Worm (Caenorhabditis elegans) whole organism, L1 larva: ENCODE measurements around the gene T03F7.5.

Source experiments
- C04F5.9 ChIP-seq: sonication (generic microtip); optimal IDR thresholded peaks from 2 replicates; lab custom pipeline; 2016; ENCODE audit warnings: missing genetic modification characterization, missing compliant biosample characterization
- C16A3.4 ChIP-seq: fragments of 150-350 bp; optimal IDR thresholded peaks from 2 replicates; lab custom pipeline; 2014; ENCODE audit warnings: missing biosample characterization, missing genetic modification characterization
- C34B4.2 ChIP-seq: sonication (generic microtip); optimal IDR thresholded peaks from 2 replicates; lab custom pipeline; 2017; ENCODE audit warnings: mild to moderate bottlenecking, missing genetic modification characterization, missing compliant biosample characterization
- Y116A8C.19 ChIP-seq: sonication (generic microtip); optimal IDR thresholded peaks from 2 replicates; lab custom pipeline; 2016; ENCODE audit warnings: missing compliant biosample characterization, missing genetic modification characterization, borderline replicate concordance
- aly-2 ChIP-seq: fragments of 150-350 bp; optimal IDR thresholded peaks from 2 replicates; lab custom pipeline; 2014; ENCODE audit warnings: missing biosample characterization, missing genetic modification characterization
- ceh-63 ChIP-seq: fragments of 200-800 bp; sonication (Bioruptor generic); optimal IDR thresholded peaks from 2 replicates; lab custom pipeline; 2018; ENCODE audit warnings: mild to moderate bottlenecking, missing genetic modification characterization, missing compliant biosample characterization
- ceh-88 ChIP-seq: fragments of 200-800 bp; sonication (Bioruptor generic); IDR thresholded peaks from 2 replicates; pipeline ENCODE4 v1.3.6; 2022; ENCODE audit warnings: missing genetic modification characterization, missing compliant biosample characterization
- dpl-1 ChIP-seq, 3 experiments: fragments of 150-350 bp in 2 of 3; sonication (generic microtip) in 1 of 3; optimal IDR thresholded peaks; 2 replicates each; lab custom pipeline; 2014 to 2017; ENCODE audit warnings: missing biosample characterization in 3 of 3, missing genetic modification characterization in 3 of 3, missing genetic modification reagents in 3 of 3
- dsc-1 ChIP-seq: sonication (generic microtip); optimal IDR thresholded peaks from 2 replicates; lab custom pipeline; 2016; ENCODE audit warnings: mild to moderate bottlenecking, missing genetic modification characterization, missing compliant biosample characterization
- efl-1 ChIP-seq, 4 experiments: fragments of 150-350 bp; optimal IDR thresholded peaks in 3 of 4; peaks in 1 of 4; 1 replicate in 1 of 4; 2 replicates in 3 of 4; lab custom pipeline; 2014; ENCODE audit warnings: missing biosample characterization in 2 of 4, missing genetic modification characterization in 2 of 4, missing genetic modification reagents in 2 of 4
- elt-3 ChIP-seq, 6 experiments: fragments of 150-350 bp in 1 of 6; sonication (generic microtip); optimal IDR thresholded peaks; 2 replicates each; lab custom pipeline; 2017 to 2018; ENCODE audit warnings: missing biosample characterization in 6 of 6, missing genetic modification characterization in 6 of 6, inconsistent platforms in 1 of 6
- ets-5 ChIP-seq: fragments of 200-800 bp; sonication (Bioruptor generic); IDR thresholded peaks from 2 replicates; pipeline ENCODE4 v1.3.6; 2022; ENCODE audit warnings: missing genetic modification characterization, missing compliant biosample characterization
- fos-1 ChIP-seq: fragments of 150-350 bp; optimal IDR thresholded peaks from 2 replicates; lab custom pipeline; 2014; ENCODE audit warnings: missing biosample characterization, missing genetic modification characterization
- jun-1 ChIP-seq: fragments of 150-350 bp; optimal IDR thresholded peaks from 2 replicates; lab custom pipeline; 2014; ENCODE audit warnings: missing biosample characterization, missing genetic modification reagents, missing genetic modification characterization
- lin-35 ChIP-seq, 2 experiments: fragments of 150-350 bp; optimal IDR thresholded peaks; 2 replicates each; lab custom pipeline; 2014; ENCODE audit warnings: missing biosample characterization in 2 of 2, missing genetic modification characterization in 2 of 2, missing genetic modification reagents in 2 of 2
- lir-3 ChIP-seq: sonication (generic microtip); optimal IDR thresholded peaks from 2 replicates; lab custom pipeline; 2016; ENCODE audit warnings: mild to moderate bottlenecking, missing genetic modification characterization, moderate library complexity, missing compliant biosample characterization; ENCODE audit not compliant: poor library complexity
- mab-9 ChIP-seq: fragments of 200-800 bp; sonication (Bioruptor generic); IDR thresholded peaks from 2 replicates; pipeline ENCODE4 v1.3.6; 2022; ENCODE audit warnings: missing genetic modification reagents, missing genetic modification characterization, missing compliant biosample characterization
- nhr-11 ChIP-seq: fragments of 150-350 bp; optimal IDR thresholded peaks from 2 replicates; lab custom pipeline; 2014; ENCODE audit warnings: missing biosample characterization, missing genetic modification characterization
- nhr-12 ChIP-seq: sonication (generic microtip); optimal IDR thresholded peaks from 2 replicates; lab custom pipeline; 2017; ENCODE audit warnings: missing biosample characterization, missing genetic modification characterization
- nhr-237 ChIP-seq: fragments of 150-350 bp; optimal IDR thresholded peaks from 2 replicates; lab custom pipeline; 2014; ENCODE audit warnings: missing biosample characterization, missing genetic modification characterization
- nhr-47 ChIP-seq: sonication (generic microtip); optimal IDR thresholded peaks from 2 replicates; lab custom pipeline; 2016; ENCODE audit warnings: mild to moderate bottlenecking, missing genetic modification characterization, moderate library complexity, missing compliant biosample characterization
- nhr-77 ChIP-seq: fragments of 150-350 bp; optimal IDR thresholded peaks from 2 replicates; lab custom pipeline; 2014; ENCODE audit warnings: missing biosample characterization, missing genetic modification characterization
- nhr-84 ChIP-seq: sonication (generic microtip); optimal IDR thresholded peaks from 2 replicates; lab custom pipeline; 2017; ENCODE audit warnings: missing biosample characterization, missing genetic modification characterization
- nhr-90 ChIP-seq: sonication (generic microtip); optimal IDR thresholded peaks from 2 replicates; lab custom pipeline; 2016; ENCODE audit warnings: mild to moderate bottlenecking, missing genetic modification characterization, missing compliant biosample characterization; ENCODE audit not compliant: poor library complexity
- pag-3 ChIP-seq: sonication (generic microtip); optimal IDR thresholded peaks from 2 replicates; lab custom pipeline; 2017; ENCODE audit warnings: missing genetic modification characterization, mild to moderate bottlenecking, missing compliant biosample characterization, antibody characterized with exemption, borderline replicate concordance; ENCODE audit not compliant: insufficient read depth
- pax-3 ChIP-seq: fragments of 200-800 bp; sonication (Bioruptor generic); optimal IDR thresholded peaks from 2 replicates; lab custom pipeline; 2018; ENCODE audit warnings: mild to moderate bottlenecking, missing genetic modification characterization, moderate library complexity, missing compliant biosample characterization
- snpc-4 ChIP-seq: fragments of 150-350 bp; optimal IDR thresholded peaks from 2 replicates; lab custom pipeline; 2014; ENCODE audit warnings: missing biosample characterization, missing genetic modification characterization
- sox-4 ChIP-seq: sonication (generic microtip); optimal IDR thresholded peaks from 2 replicates; lab custom pipeline; 2016; ENCODE audit warnings: missing genetic modification characterization, missing compliant biosample characterization
- sptf-1 ChIP-seq: fragments of 150-350 bp; optimal IDR thresholded peaks from 2 replicates; lab custom pipeline; 2014; ENCODE audit warnings: missing biosample characterization, missing genetic modification characterization
- swsn-7 ChIP-seq: sonication (generic microtip); optimal IDR thresholded peaks from 2 replicates; lab custom pipeline; 2016; ENCODE audit warnings: missing genetic modification characterization, missing compliant biosample characterization
- tbx-2 ChIP-seq: sonication (generic microtip); optimal IDR thresholded peaks from 2 replicates; lab custom pipeline; 2016; ENCODE audit warnings: missing genetic modification characterization, missing compliant biosample characterization
- tlp-1 ChIP-seq: fragments of 150-350 bp; optimal IDR thresholded peaks from 2 replicates; lab custom pipeline; 2014; ENCODE audit warnings: missing biosample characterization, missing genetic modification characterization
- unc-62 ChIP-seq: fragments of 150-350 bp; optimal IDR thresholded peaks from 2 replicates; lab custom pipeline; 2014; ENCODE audit warnings: missing biosample characterization, missing genetic modification reagents, missing genetic modification characterization
- unc-86 ChIP-seq: sonication (generic microtip); optimal IDR thresholded peaks from 2 replicates; lab custom pipeline; 2016; ENCODE audit warnings: missing genetic modification characterization, missing compliant biosample characterization
- unc-98 ChIP-seq: fragments of 200-800 bp; sonication (Bioruptor generic); IDR thresholded peaks from 2 replicates; pipeline ENCODE4 v1.3.6; 2022; ENCODE audit warnings: missing genetic modification characterization, missing compliant biosample characterization
- zag-1 ChIP-seq: fragments of 150-350 bp; optimal IDR thresholded peaks from 2 replicates; lab custom pipeline; 2014; ENCODE audit warnings: missing biosample characterization, missing genetic modification characterization
- zip-4 ChIP-seq: fragments of 200-800 bp; sonication (Bioruptor generic); optimal IDR thresholded peaks from 2 replicates; lab custom pipeline; 2018; ENCODE audit warnings: mild to moderate bottlenecking, missing genetic modification characterization, moderate library complexity, missing compliant biosample characterization

Gene T03F7.5

ce11 chrV:11258896-11259295, 39.6 kb downstream of the T03F7.5 start, which contains the start of gene lgc-36:
lgc-36 (minus strand) TSS chrV:11258996.
- TF ChIP-seq ets-5 (GFP tag; lab: Robert Waterston, UW) (no peak), dsc-1 (tag; lab: Kevin White, UChicago) (no peak), jun-1 (tag; lab: Kevin White, UChicago) (no peak), mab-9 (GFP tag; lab: Robert Waterston, UW) (no peak), elt-3 (tag; optimal IDR thresholded peaks at IDR 0.05; lab: Kevin White, UChicago) (no peak), sox-4 (tag; lab: Kevin White, UChicago) (no peak), ceh-88 (GFP tag; lab: Robert Waterston, UW) (no peak)
- TF ChIP-seq, all 84 proteins: peak for 0

DNA sequence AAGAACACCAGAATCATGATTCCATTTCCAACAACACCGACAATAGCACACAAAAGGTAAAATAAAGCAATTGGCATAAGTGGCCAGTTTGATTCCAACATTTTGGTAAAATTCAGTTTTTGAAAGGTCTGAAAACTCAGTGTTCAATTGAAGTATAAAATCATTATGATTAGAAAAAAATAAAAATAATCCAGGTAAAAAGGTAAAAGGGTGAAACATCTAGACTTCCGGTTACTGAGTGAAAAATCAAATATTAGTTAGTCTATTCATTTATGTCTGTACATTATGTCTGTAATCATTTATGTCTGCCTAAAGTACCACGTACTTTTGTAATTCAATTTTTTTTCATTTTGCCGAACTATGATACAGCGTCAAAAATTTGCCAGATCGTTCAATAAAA, 43.6 kb downstream of the T03F7.5 start, which contains the start of gene srsx-31:
Gene srsx-31 (minus strand): TSS at position 101 of the 400 bp plus-strand sequence.
- TF ChIP-seq dpl-1 (GFP tag; optimal IDR thresholded peaks at IDR 0.05; lab: Kevin White, UChicago), result no peak
- TF ChIP-seq nhr-11 (tag; lab: Kevin White, UChicago), result no peak
- TF ChIP-seq zip-4 (GFP tag; lab: Kevin White, UChicago), result no peak
- no peak for TF ChIP-seq snpc-4 (tag; lab: Kevin White, UChicago)
- no peak for TF ChIP-seq Y116A8C.19 (tag; lab: Kevin White, UChicago)
- TF ChIP-seq nhr-77 (tag; lab: Kevin White, UChicago), result no peak
- no peak for TF ChIP-seq ceh-63 (GFP tag; lab: Kevin White, UChicago)
- TF ChIP-seq unc-98 (GFP tag; lab: Robert Waterston, UW), result no peak
- TF ChIP-seq ets-5 (GFP tag; lab: Robert Waterston, UW), result no peak
- TF ChIP-seq C34B4.2 (tag; lab: Kevin White, UChicago), result no peak
- TF ChIP-seq pag-3 (tag; lab: Kevin White, UChicago), result no peak
- no peak for TF ChIP-seq pax-3 (tag; lab: Kevin White, UChicago)
- no peak for TF ChIP-seq unc-62 (GFP tag; lab: Kevin White, UChicago)
- TF ChIP-seq sptf-1 (tag; lab: Kevin White, UChicago), result no peak
- TF ChIP-seq dsc-1 (tag; lab: Kevin White, UChicago), result no peak
- no peak for TF ChIP-seq lir-3 (tag; lab: Kevin White, UChicago)

DNA sequence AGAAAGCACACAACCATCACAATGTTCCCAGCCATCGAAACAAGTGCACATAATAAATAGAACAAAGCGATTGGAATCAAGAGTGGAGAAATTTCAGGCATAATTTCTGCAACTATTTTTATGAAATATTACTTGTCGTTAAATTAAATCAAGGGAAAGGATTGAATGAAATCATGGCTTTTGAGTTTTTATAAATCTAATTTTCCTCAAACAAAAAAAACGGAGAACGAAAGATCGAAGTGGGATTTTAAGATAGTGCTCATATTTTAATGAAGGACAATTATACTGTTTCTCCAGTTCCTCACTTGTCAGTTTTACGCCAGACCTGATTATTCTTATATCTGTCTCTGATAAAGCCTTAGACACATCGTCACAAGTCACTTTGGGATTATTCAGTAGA, 46.1 kb downstream of the T03F7.5 start, which contains the start of gene srsx-33:
Gene srsx-33 (minus strand): TSS at position 101 of the 400 bp plus-strand sequence.
- TF ChIP-seq efl-1 (optimal IDR thresholded peaks at IDR 0.05; lab: Kevin White, UChicago) (no peak), efl-1 (GFP tag; optimal IDR thresholded peaks at IDR 0.05 in 1 of 2; lab: Kevin White, UChicago) (peak in 1 of 2 experiments; percentile 9), tbx-2 (no peak)
- TF ChIP-seq, all 84 proteins: peak for 1

DNA sequence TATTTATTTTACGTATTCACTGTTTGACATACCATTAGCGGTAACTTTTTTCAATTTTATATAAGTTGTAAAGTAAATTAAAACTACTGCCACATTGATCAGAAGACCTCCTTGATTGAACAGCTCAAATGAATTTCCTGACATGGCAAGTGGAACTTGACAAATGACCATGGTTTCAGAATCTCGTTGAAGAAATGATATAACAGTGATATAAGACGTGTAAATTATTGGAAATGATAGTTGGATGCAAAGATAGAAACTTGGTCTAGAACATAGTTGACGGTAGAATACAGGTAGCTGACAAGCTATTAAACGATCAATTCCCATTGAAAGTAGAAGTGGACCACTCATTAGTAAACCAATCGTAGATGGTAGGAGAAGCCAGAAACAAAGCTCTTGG, 46.7 kb downstream of the T03F7.5 start:
- TF ChIP-seq nhr-77 (tag; lab: Kevin White, UChicago), result no peak
- TF ChIP-seq nhr-47 (tag; lab: Kevin White, UChicago), result no peak
- TF ChIP-seq lin-35 (GFP tag; optimal IDR thresholded peaks at IDR 0.05; lab: Kevin White, UChicago), result no peak
- TF ChIP-seq unc-86 (tag; lab: Kevin White, UChicago), result no peak
- no peak for TF ChIP-seq tlp-1
- TF ChIP-seq unc-62 (GFP tag; lab: Kevin White, UChicago), result no peak
- no peak for TF ChIP-seq nhr-90 (tag; lab: Kevin White, UChicago)
- TF ChIP-seq C04F5.9 (tag; lab: Kevin White, UChicago), result no peak
- TF ChIP-seq zag-1 (tag; lab: Kevin White, UChicago), result no peak
- no peak for TF ChIP-seq nhr-237
- TF ChIP-seq C16A3.4 (tag; lab: Kevin White, UChicago), result no peak
- TF ChIP-seq swsn-7 (tag; lab: Kevin White, UChicago), result no peak
- TF ChIP-seq fos-1 (tag; lab: Kevin White, UChicago), result no peak
- no peak for TF ChIP-seq dsc-1 (tag; lab: Kevin White, UChicago)
- TF ChIP-seq nhr-84 (tag; lab: Kevin White, UChicago), result no peak
- TF ChIP-seq nhr-12 (tag; lab: Kevin White, UChicago), result no peak
- TF ChIP-seq aly-2 (tag; lab: Kevin White, UChicago), result no peak
